Worm (Caenorhabditis elegans) whole organism, L3 larva: ENCODE measurements around the gene del-8.

Experiments
- R02D3.7 ChIP-seq: fragments of 150-350 bp; optimal IDR thresholded peaks from 2 replicates; lab custom pipeline; 2014; ENCODE audit warnings: missing biosample characterization, missing genetic modification characterization
- ceh-16 ChIP-seq: sonication (generic microtip); optimal IDR thresholded peaks from 2 replicates; lab custom pipeline; 2017; ENCODE audit warnings: missing biosample characterization, missing genetic modification characterization
- egl-27 ChIP-seq: sonication (generic microtip); optimal IDR thresholded peaks from 4 replicates; lab custom pipeline; 2017; ENCODE audit warnings: missing biosample characterization, missing genetic modification reagents, missing genetic modification characterization
- elt-3 ChIP-seq, 3 experiments: fragments of 150-350 bp in 1 of 3; sonication (generic microtip) in 2 of 3; optimal IDR thresholded peaks; 2 replicates in 2 of 3; 4 replicates in 1 of 3; lab custom pipeline; 2014 to 2017; ENCODE audit warnings: missing biosample characterization in 3 of 3, missing genetic modification characterization in 3 of 3
- nhr-11 ChIP-seq: fragments of 150-350 bp; optimal IDR thresholded peaks from 2 replicates; lab custom pipeline; 2014; ENCODE audit warnings: missing biosample characterization, missing genetic modification characterization
- nhr-25 ChIP-seq: sonication (generic microtip); optimal IDR thresholded peaks from 2 replicates; lab custom pipeline; 2017; ENCODE audit warnings: missing biosample characterization, missing genetic modification characterization
- nhr-77 ChIP-seq: fragments of 150-350 bp; optimal IDR thresholded peaks from 2 replicates; lab custom pipeline; 2014; ENCODE audit warnings: missing biosample characterization, missing genetic modification characterization
- pha-4 ChIP-seq: fragments of 150-350 bp; optimal IDR thresholded peaks from 2 replicates; lab custom pipeline; 2014; ENCODE audit warnings: missing biosample characterization, missing genetic modification reagents, missing genetic modification characterization
- pqm-1 ChIP-seq: fragments of 150-350 bp; optimal IDR thresholded peaks from 2 replicates; lab custom pipeline; 2017; ENCODE audit warnings: missing biosample characterization, missing genetic modification characterization, inconsistent platforms
- sea-2 ChIP-seq: fragments of 150-350 bp; sonication (generic microtip); optimal IDR thresholded peaks from 4 replicates; lab custom pipeline; 2014; ENCODE audit warnings: missing biosample characterization, missing genetic modification reagents, missing genetic modification characterization
- unc-62 ChIP-seq: fragments of 150-350 bp; sonication (generic microtip); optimal IDR thresholded peaks from 4 replicates; lab custom pipeline; 2014; ENCODE audit warnings: missing biosample characterization, missing genetic modification reagents, missing genetic modification characterization
- ztf-11 ChIP-seq: fragments of 150-350 bp; optimal IDR thresholded peaks from 2 replicates; lab custom pipeline; 2014; ENCODE audit warnings: missing biosample characterization, missing genetic modification characterization

- TF ChIP-seq ztf-11 (no peak), unc-62 (peak; percentile 62), nhr-25 (tag; lab: Kevin White, UChicago) (peak; percentile 94), R02D3.7 (tag; lab: Kevin White, UChicago) (no peak), pqm-1 (peak; percentile 24), nhr-11 (no peak), sea-2 (GFP tag; lab: Kevin White, UChicago) (no peak), elt-3 (tag; optimal IDR thresholded peaks at IDR 0.05; lab: Kevin White, UChicago) (no peak), egl-27 (tag; lab: Kevin White, UChicago) (no peak), pha-4 (tag; lab: Kevin White, UChicago) (peak; percentile 91), nhr-77 (tag; lab: Kevin White, UChicago) (no peak), ceh-16 (tag; lab: Kevin White, UChicago) (no peak)
These were observed 38.1 kb upstream of the del-8 start for ce11 chrX:9551112-9551511.
